Fruit fly (Drosophila melanogaster): ENCODE results near the gene CIAPIN1.

The CIAPIN1 gene

dm6 chr2L:15057225-15058117 lies 18.8 kb upstream of the CIAPIN1 start, which contains the start of gene ck (continued):
- no peak for TF ChIP-seq az2 (GFP tag; optimal IDR thresholded peaks at IDR 0.05)
- TF ChIP-seq inv (GFP tag; IDR thresholded peaks at IDR 0.05; ENCODE audit: partially characterized antibody) = peak; percentile 59; the same call in 1 of the 2 replicates
- no peak for TF ChIP-seq ssp (GFP tag; IDR thresholded peaks at IDR 0.05)
- TF ChIP-seq tio (GFP tag; optimal IDR thresholded peaks at IDR 0.05) = no peak
- TF ChIP-seq corto (GFP tag; optimal IDR thresholded peaks at IDR 0.05) = no peak
- TF ChIP-seq CG11456 (GFP tag; IDR thresholded peaks at IDR 0.05) = no peak
- no peak for TF ChIP-seq tap (tag; optimal IDR thresholded peaks at IDR 0.05)
- no peak for TF ChIP-seq Aef1 (GFP tag; IDR thresholded peaks at IDR 0.05)
- TF ChIP-seq tin (GFP tag; optimal IDR thresholded peaks at IDR 0.05) = no peak
- no peak for TF ChIP-seq B-H2 (GFP tag; optimal IDR thresholded peaks at IDR 0.05)
- no peak for TF ChIP-seq lmd (GFP tag; IDR thresholded peaks at IDR 0.05)
- no peak for TF ChIP-seq Nf-YC (tag; optimal IDR thresholded peaks at IDR 0.05)
- no peak for TF ChIP-seq Tbp (GFP tag; optimal IDR thresholded peaks at IDR 0.05)
- TF ChIP-seq Vsx1 (GFP tag; optimal IDR thresholded peaks at IDR 0.05) = no peak
- TF ChIP-seq CG14014 (GFP tag; IDR thresholded peaks at IDR 0.05) = no peak
- peak; percentile 93 for TF ChIP-seq Dp (GFP tag; optimal IDR thresholded peaks at IDR 0.05)
- no peak for TF ChIP-seq Ssrp (tag; optimal IDR thresholded peaks at IDR 0.05)
- peak; percentile 96 for TF ChIP-seq E2f2 (GFP tag; IDR thresholded peaks at IDR 0.05)
- TF ChIP-seq otp (GFP tag; IDR thresholded peaks at IDR 0.05) = no peak
- TF ChIP-seq dm (GFP tag; optimal IDR thresholded peaks at IDR 0.05) = no peak
- TF ChIP-seq bcd (GFP tag; optimal IDR thresholded peaks at IDR 0.05) = peak; percentile 24
- TF ChIP-seq CG1832 (GFP tag; optimal IDR thresholded peaks at IDR 0.05) = no peak
- TF ChIP-seq ewg (GFP tag; optimal IDR thresholded peaks at IDR 0.05) = no peak
- TF ChIP-seq CG9609 (GFP tag; optimal IDR thresholded peaks at IDR 0.05) = no peak
- no peak for TF ChIP-seq Doc2 (GFP tag; IDR thresholded peaks at IDR 0.05)
- no peak for TF ChIP-seq Dad (GFP tag; optimal IDR thresholded peaks at IDR 0.05)
- TF ChIP-seq mirr (GFP tag; optimal IDR thresholded peaks at IDR 0.05) = no peak
- no peak for TF ChIP-seq CG43689 (GFP tag; IDR thresholded peaks at IDR 0.05)
- no peak for TF ChIP-seq pnt (GFP tag; optimal IDR thresholded peaks at IDR 0.05)
- no peak for TF ChIP-seq CG16815 (GFP tag; optimal IDR thresholded peaks at IDR 0.05)
- TF ChIP-seq CG14441 (GFP tag; IDR thresholded peaks at IDR 0.05) = no peak
- no peak for TF ChIP-seq ara (GFP tag; IDR thresholded peaks at IDR 0.05)
- TF ChIP-seq CG8281 (tag; optimal IDR thresholded peaks at IDR 0.05) = no peak
- no peak for TF ChIP-seq Fer2 (tag; optimal IDR thresholded peaks at IDR 0.05)
- TF ChIP-seq Bdp1 (GFP tag; optimal IDR thresholded peaks at IDR 0.05) = no peak
- TF ChIP-seq CG42726 (GFP tag; IDR thresholded peaks at IDR 0.05; ENCODE audit: partially characterized antibody) = 0 out of 2 replicates have a peak, but pooled peaks have one; percentile 51
- no peak for TF ChIP-seq toy (GFP tag; IDR thresholded peaks at IDR 0.05)
- TF ChIP-seq gcm (GFP tag; optimal IDR thresholded peaks at IDR 0.05) = no peak
- TF ChIP-seq MBD-R2 (GFP tag; IDR thresholded peaks at IDR 0.05) = peak; percentile 57
- no peak for TF ChIP-seq croc (GFP tag; conservative IDR thresholded peaks at IDR 0.05)
- no peak for TF ChIP-seq abd-A (tag; optimal IDR thresholded peaks at IDR 0.05)
- TF ChIP-seq CG7987 (GFP tag; optimal IDR thresholded peaks at IDR 0.05) = no peak
- no peak for TF ChIP-seq CG8359 (GFP tag; optimal IDR thresholded peaks at IDR 0.05; ENCODE audit: borderline replicate concordance)
- no peak for TF ChIP-seq Blimp-1 (GFP tag; optimal IDR thresholded peaks at IDR 0.05)
- peak; percentile 1 for TF ChIP-seq CG15601 (tag; optimal IDR thresholded peaks at IDR 0.05)
- TF ChIP-seq dpn (GFP tag; optimal IDR thresholded peaks at IDR 0.05) = no peak
- no peak for TF ChIP-seq aop (GFP tag; IDR thresholded peaks at IDR 0.05)
- no peak for TF ChIP-seq Six4 (GFP tag; optimal IDR thresholded peaks at IDR 0.05)
- no peak for TF ChIP-seq GATAe (GFP tag; conservative IDR thresholded peaks at IDR 0.05)
- TF ChIP-seq HLH54F (GFP tag; optimal IDR thresholded peaks at IDR 0.05) = no peak
